Worm (Caenorhabditis elegans): ENCODE results near the gene E_BE45912.2.
A peak's percentile ranks its signal among the peaks of the same experiment; 100 is the strongest.

The E_BE45912.2 gene

ce11 chrIII:981960-982359 lies 48.9 kb downstream of the E_BE45912.2 start (continued):
- TF ChIP-seq dve-1 (tag; optimal IDR thresholded peaks at IDR 0.05) (peak; percentile 27), ref-2 (tag; optimal IDR thresholded peaks at IDR 0.05) (no peak), nfya-1 (tag; optimal IDR thresholded peaks at IDR 0.05) (peak; percentile 58), ama-1 (optimal IDR thresholded peaks at IDR 0.05) (no peak), hlh-6 (tag; optimal IDR thresholded peaks at IDR 0.05) (no peak), elt-2 (tag; optimal IDR thresholded peaks at IDR 0.05) (no peak), ceh-9 (tag; optimal IDR thresholded peaks at IDR 0.05) (no peak), ceh-30 (tag; optimal IDR thresholded peaks at IDR 0.05) (no peak), tbx-7 (tag; optimal IDR thresholded peaks at IDR 0.05) (no peak), ztf-16 (tag; optimal IDR thresholded peaks at IDR 0.05) (no peak), ceh-31 (tag; optimal IDR thresholded peaks at IDR 0.05) (peak; percentile 9), T23F11.4 (GFP tag; optimal IDR thresholded peaks at IDR 0.05) (no peak), hlh-30 (tag; optimal IDR thresholded peaks at IDR 0.05; ENCODE audit: insufficient read depth) (no peak)

- no peak for TF ChIP-seq ceh-24 (tag; optimal IDR thresholded peaks at IDR 0.05)
- TF ChIP-seq nfya-1 (tag; optimal IDR thresholded peaks at IDR 0.05) = no peak
- TF ChIP-seq ceh-2 (tag; optimal IDR thresholded peaks at IDR 0.05) = no peak
- TF ChIP-seq ztf-16 (tag; optimal IDR thresholded peaks at IDR 0.05) = no peak
- TF ChIP-seq lim-6 (tag; optimal IDR thresholded peaks at IDR 0.05) = no peak
- no peak for TF ChIP-seq syd-9 (tag; optimal IDR thresholded peaks at IDR 0.05)
- TF ChIP-seq C38D4.7 (GFP tag; optimal IDR thresholded peaks at IDR 0.05) = no peak
- no peak for TF ChIP-seq unc-42 (tag; optimal IDR thresholded peaks at IDR 0.05)
- no peak for TF ChIP-seq pax-1 (tag; optimal IDR thresholded peaks at IDR 0.05)
- TF ChIP-seq ceh-19 (GFP tag; optimal IDR thresholded peaks at IDR 0.05) = no peak
- TF ChIP-seq nhr-232 (tag; optimal IDR thresholded peaks at IDR 0.05) = no peak
- no peak for TF ChIP-seq tbx-2 (tag; optimal IDR thresholded peaks at IDR 0.05)
Measured at ce11 chrIII:978889-979288, 52.0 kb downstream of the E_BE45912.2 start.

All from whole organism, late embryonic.